Fruit fly (Drosophila melanogaster): ENCODE measurements around the gene CG31882.

DNA sequence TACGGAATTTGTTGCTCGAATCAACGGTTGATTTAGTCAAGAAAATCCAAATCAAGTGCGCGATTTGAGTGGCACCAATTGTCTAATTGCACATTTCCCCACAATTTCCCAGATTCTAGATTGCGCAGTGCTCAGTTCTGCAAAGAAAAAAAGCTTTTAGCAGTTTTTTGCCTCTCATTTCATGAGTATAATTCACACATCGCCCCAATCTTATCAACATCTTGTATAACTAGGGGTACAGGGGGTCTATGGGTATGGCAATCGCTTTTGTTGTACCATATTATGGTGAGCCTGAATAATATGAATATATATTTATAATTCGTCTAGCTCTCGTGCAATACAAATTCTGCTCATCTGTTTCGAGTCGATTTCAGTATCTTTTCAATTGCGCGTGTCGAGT, 6.2 kb downstream of the CG31882 start:
- TF ChIP-seq gl (tag; optimal IDR thresholded peaks at IDR 0.05): no peak
- no peak for TF ChIP-seq D1 (tag; optimal IDR thresholded peaks at IDR 0.05)
- TF ChIP-seq CG13204 (GFP tag; optimal IDR thresholded peaks at IDR 0.05): no peak
- TF ChIP-seq EcR (GFP tag; optimal IDR thresholded peaks at IDR 0.05): no peak
- TF ChIP-seq CG4496 (GFP tag; IDR thresholded peaks at IDR 0.05): no peak
- TF ChIP-seq fd96Ca (GFP tag; IDR thresholded peaks at IDR 0.05): no peak
- no peak for TF ChIP-seq CG34367 (tag; optimal IDR thresholded peaks at IDR 0.05)
- no peak for TF ChIP-seq CG17806 (tag; optimal IDR thresholded peaks at IDR 0.05)
- TF ChIP-seq CG14655 (GFP tag; optimal IDR thresholded peaks at IDR 0.05): no peak
- TF ChIP-seq Snoo (tag; optimal IDR thresholded peaks at IDR 0.05): no peak
- no peak for TF ChIP-seq CG8301 (tag; optimal IDR thresholded peaks at IDR 0.05)
- no peak for TF ChIP-seq CG10348 (GFP tag; IDR thresholded peaks at IDR 0.05)
